Fruit fly (Drosophila melanogaster): Measurements from ENCODE around the gene loh.

DNA sequence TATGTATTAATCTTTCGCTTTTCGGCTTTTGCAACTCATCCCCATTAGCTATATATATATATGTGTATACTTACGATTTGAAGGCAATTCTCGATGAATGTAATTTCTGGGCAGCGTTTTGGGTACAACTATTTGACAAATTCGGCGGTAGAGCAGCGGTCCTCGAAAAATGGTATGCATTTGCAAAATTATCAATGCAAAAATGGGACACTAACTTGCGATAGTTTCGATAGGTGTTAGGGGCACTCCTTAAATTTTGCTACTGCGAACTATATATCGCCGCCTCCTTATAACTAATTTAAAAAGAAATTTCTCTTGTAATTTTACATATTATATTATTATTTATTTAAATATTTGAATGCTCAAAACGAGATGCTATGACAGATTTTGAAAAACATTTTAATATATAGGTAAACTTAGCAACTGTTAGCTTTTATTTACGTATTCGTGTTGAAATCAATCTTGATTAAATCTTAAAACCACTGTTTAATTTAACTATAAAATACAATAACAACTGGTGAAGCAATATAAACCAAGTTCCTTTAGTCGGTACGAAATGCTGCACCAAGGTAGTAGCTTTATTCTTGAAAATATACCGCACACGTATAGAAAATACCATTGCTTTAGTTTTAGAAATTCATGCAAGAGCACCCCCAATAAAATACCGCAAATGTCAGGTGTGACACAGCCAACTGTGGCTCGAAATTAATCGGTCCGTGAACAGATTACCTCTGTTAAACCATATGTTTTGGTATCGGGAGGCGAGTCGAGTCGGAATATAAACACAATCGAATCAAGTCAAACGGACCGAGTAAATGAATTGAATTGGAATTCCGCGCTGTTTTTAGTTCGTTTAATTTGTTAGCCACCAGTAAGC, 28.8 kb upstream of the loh start, which contains the start of the genes CG5355 and Klp31E:
- TF ChIP-seq pad (GFP tag; optimal IDR thresholded peaks at IDR 0.05) (peak; percentile 52), CG7101 (tag; optimal IDR thresholded peaks at IDR 0.05) (peak; percentile 60), CG11617 (GFP tag; optimal IDR thresholded peaks at IDR 0.05) (peak; percentile 78), CG7045 (GFP tag; optimal IDR thresholded peaks at IDR 0.05) (peak; percentile 64), toe (GFP tag; optimal IDR thresholded peaks at IDR 0.05) (no peak), tj (GFP tag; optimal IDR thresholded peaks at IDR 0.05) (peak; percentile 39), kay (GFP tag; ENCODE audit: borderline replicate concordance) (no peak), Clk (GFP tag; optimal IDR thresholded peaks at IDR 0.05) (peak; percentile 31), CG33017 (tag; optimal IDR thresholded peaks at IDR 0.05) (peak; percentile 41), bab1 (GFP tag; optimal IDR thresholded peaks at IDR 0.05) (no peak), cic (GFP tag; optimal IDR thresholded peaks at IDR 0.05) (no peak), Crg-1 (GFP tag; optimal IDR thresholded peaks at IDR 0.05) (no peak)

Data from whole organism, adult.